Worm (Caenorhabditis elegans): ENCODE results near the gene pnc-1.

DNA sequence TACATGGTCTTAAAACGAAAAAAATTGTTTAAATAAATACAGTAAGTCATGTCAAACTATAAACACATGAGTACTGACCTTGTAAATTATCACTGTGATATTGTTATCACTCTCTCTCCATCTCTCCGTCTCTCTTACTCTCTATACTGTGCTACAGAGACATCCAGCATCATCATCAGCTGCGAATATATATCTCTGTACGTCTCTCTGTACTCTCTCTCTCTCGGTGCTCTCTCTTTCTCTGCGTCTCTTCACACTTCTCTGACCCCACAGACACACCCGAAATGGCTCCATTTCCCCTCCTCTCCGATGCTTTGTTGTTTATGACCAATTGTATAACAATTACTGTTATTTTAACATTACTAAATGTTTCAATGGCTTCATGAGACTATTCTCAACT, 26.3 kb downstream of the pnc-1 start:
- no peak for TF ChIP-seq him-1 (tag; optimal IDR thresholded peaks at IDR 0.05)
- TF ChIP-seq dao-5 (tag; optimal IDR thresholded peaks at IDR 0.05), result no peak
